Fruit fly (Drosophila melanogaster) whole organism, adult: ENCODE data around the gene CG8677.

Experiments used
- CG14711 ChIP-seq: fragments of 200-800 bp; sonication (Bioruptor generic); optimal IDR thresholded peaks from 2 replicates; lab custom pipeline; 2018; ENCODE audit warnings: missing biosample characterization, mild to moderate bottlenecking, missing genetic modification characterization, moderate library complexity
- CG7045 ChIP-seq: fragments of 200-800 bp; sonication (Bioruptor generic); optimal IDR thresholded peaks from 2 replicates; lab custom pipeline; 2017; ENCODE audit warnings: missing biosample characterization, mild to moderate bottlenecking, missing genetic modification characterization
- Crg-1 ChIP-seq: fragments of 200-800 bp; sonication (Bioruptor generic); optimal IDR thresholded peaks from 2 replicates; lab custom pipeline; 2016; ENCODE audit warnings: missing biosample characterization, missing genetic modification characterization
- Mnt ChIP-seq: fragments of 200-800 bp; sonication (Bioruptor generic); optimal IDR thresholded peaks from 2 replicates; lab custom pipeline; 2016; ENCODE audit warnings: missing biosample characterization, mild to moderate bottlenecking, missing genetic modification characterization
- bab1 ChIP-seq: fragments of 200-800 bp; sonication (Bioruptor generic); optimal IDR thresholded peaks from 3 replicates; lab custom pipeline; 2019; ENCODE audit warnings: missing biosample characterization, mild to moderate bottlenecking, missing genetic modification characterization, moderate library complexity
- cic ChIP-seq: fragments of 200-800 bp; sonication (Bioruptor generic); optimal IDR thresholded peaks from 2 replicates; lab custom pipeline; 2017; ENCODE audit warnings: missing biosample characterization, mild to moderate bottlenecking, missing genetic modification characterization, moderate library complexity
- kay ChIP-seq: fragments of 200-800 bp; sonication (Bioruptor generic); peaks from one replicate; lab custom pipeline; 2016; ENCODE audit warnings: missing biosample characterization, missing genetic modification characterization, borderline replicate concordance
- ovo ChIP-seq: fragments of 200-800 bp; sonication (Bioruptor generic); optimal IDR thresholded peaks from 2 replicates; lab custom pipeline; 2016; ENCODE audit warnings: missing biosample characterization, missing genetic modification characterization

DNA sequence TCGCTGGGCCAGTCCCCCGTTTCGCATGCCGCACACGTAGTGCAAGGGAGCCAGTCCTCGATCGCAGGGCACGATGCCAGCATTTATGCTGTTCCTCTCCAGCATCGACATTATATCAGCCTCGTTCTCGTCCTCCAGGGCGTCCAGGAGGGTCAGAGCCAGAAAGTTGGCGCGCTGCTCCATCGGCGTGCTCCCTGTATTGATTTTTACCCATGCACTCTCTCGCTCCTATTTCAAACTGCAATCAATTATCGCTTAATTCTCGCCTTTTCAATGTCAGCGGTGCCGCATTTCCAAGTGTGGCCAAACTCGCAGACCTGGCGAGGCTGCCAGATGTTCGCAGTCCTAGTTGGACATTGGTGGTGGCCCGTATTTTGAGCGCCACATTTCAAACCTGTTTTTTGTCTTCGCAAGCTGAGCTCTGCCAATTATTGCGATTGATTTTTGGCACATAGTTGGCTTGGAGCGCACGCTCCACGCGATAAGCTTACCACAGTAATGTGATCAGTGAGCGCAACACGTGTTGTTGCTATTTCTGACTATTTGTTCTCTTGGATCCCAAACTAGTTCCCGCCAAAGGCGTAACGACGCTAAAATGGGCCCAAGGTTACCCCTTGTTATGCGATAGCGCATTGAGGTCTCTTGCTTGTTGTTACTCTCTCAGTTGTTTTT is 2.7 kb upstream of the CG8677 start, which contains the start of gene CG8679:
- TF ChIP-seq ovo (GFP tag; lab: Kevin White, UChicago) (no peak), Mnt (peak; percentile 69), cic (peak; percentile 69), CG14711 (tag; lab: Kevin White, UChicago) (no peak), kay (GFP tag; lab: Kevin White, UChicago) (no peak), CG7045 (no peak), Crg-1 (GFP tag; lab: Kevin White, UChicago) (no peak), bab1 (GFP tag; lab: Kevin White, UChicago) (peak; percentile 27)
